Worm (Caenorhabditis elegans) whole organism, L3 larva: Measurements from ENCODE around the gene T09F3.7.
A peak's percentile ranks its signal among the peaks of the same experiment; 100 is the strongest.

ENCODE experiments used
- R02D3.7 ChIP-seq: fragments of 150-350 bp; optimal IDR thresholded peaks from 2 replicates; lab custom pipeline; 2014; ENCODE audit warnings: missing biosample characterization, missing genetic modification characterization
- ZK546.5 ChIP-seq: sonication (generic microtip); optimal IDR thresholded peaks from 2 replicates; lab custom pipeline; 2017; ENCODE audit warnings: missing biosample characterization, missing genetic modification characterization
- aly-2 ChIP-seq: fragments of 150-350 bp; optimal IDR thresholded peaks from 2 replicates; lab custom pipeline; 2014; ENCODE audit warnings: missing biosample characterization, missing genetic modification characterization
- ama-1 ChIP-seq: fragments of 150-350 bp; optimal IDR thresholded peaks from 2 replicates; lab custom pipeline; 2018
- ceh-16 ChIP-seq: sonication (generic microtip); optimal IDR thresholded peaks from 2 replicates; lab custom pipeline; 2017; ENCODE audit warnings: missing biosample characterization, missing genetic modification characterization
- ceh-28 ChIP-seq: fragments of 150-350 bp; optimal IDR thresholded peaks from 2 replicates; lab custom pipeline; 2014; ENCODE audit warnings: missing biosample characterization, missing genetic modification reagents, missing genetic modification characterization
- ceh-82 ChIP-seq: fragments of 150-350 bp; optimal IDR thresholded peaks from 2 replicates; lab custom pipeline; 2014; ENCODE audit warnings: missing biosample characterization, missing genetic modification characterization
- daf-12 ChIP-seq: fragments of 150-350 bp; optimal IDR thresholded peaks from 2 replicates; lab custom pipeline; 2014; ENCODE audit warnings: missing biosample characterization, missing genetic modification reagents, missing genetic modification characterization
- egl-27 ChIP-seq: sonication (generic microtip); optimal IDR thresholded peaks from 4 replicates; lab custom pipeline; 2017; ENCODE audit warnings: missing biosample characterization, missing genetic modification reagents, missing genetic modification characterization
- egl-5 ChIP-seq: fragments of 150-350 bp; optimal IDR thresholded peaks from 2 replicates; lab custom pipeline; 2017; ENCODE audit warnings: missing biosample characterization, missing genetic modification reagents, missing genetic modification characterization, inconsistent platforms
- elt-1 ChIP-seq: fragments of 150-350 bp; optimal IDR thresholded peaks from 2 replicates; lab custom pipeline; 2014; ENCODE audit warnings: missing biosample characterization, missing genetic modification characterization
- elt-2 ChIP-seq: sonication (generic microtip); optimal IDR thresholded peaks from 2 replicates; lab custom pipeline; 2016; ENCODE audit warnings: missing genetic modification reagents, mild to moderate bottlenecking, missing genetic modification characterization, missing compliant biosample characterization
- eor-1 ChIP-seq, 2 experiments: fragments of 150-350 bp; optimal IDR thresholded peaks; 2 replicates each; lab custom pipeline; 2014 to 2018; ENCODE audit warnings: missing biosample characterization in 2 of 2, missing genetic modification characterization in 2 of 2
- fkh-10 ChIP-seq: sonication (generic microtip); optimal IDR thresholded peaks from 2 replicates; lab custom pipeline; 2017; ENCODE audit warnings: missing biosample characterization, missing genetic modification reagents, missing genetic modification characterization
- hmg-11 ChIP-seq: sonication (generic microtip); optimal IDR thresholded peaks from 2 replicates; lab custom pipeline; 2016; ENCODE audit warnings: missing genetic modification characterization, missing compliant biosample characterization
- jun-1 ChIP-seq: fragments of 150-350 bp; optimal IDR thresholded peaks from 2 replicates; lab custom pipeline; 2014; ENCODE audit warnings: missing biosample characterization, missing genetic modification reagents, missing genetic modification characterization
- lin-15B ChIP-seq: fragments of 150-350 bp; optimal IDR thresholded peaks from 2 replicates; lab custom pipeline; 2014; ENCODE audit warnings: missing biosample characterization, missing genetic modification characterization
- lin-39 ChIP-seq: fragments of 150-350 bp; optimal IDR thresholded peaks from 2 replicates; lab custom pipeline; 2018; ENCODE audit warnings: missing biosample characterization, missing genetic modification reagents, missing genetic modification characterization
- mdl-1 ChIP-seq: fragments of 150-350 bp; optimal IDR thresholded peaks from 2 replicates; lab custom pipeline; 2014; ENCODE audit warnings: missing biosample characterization, missing genetic modification characterization
- nfya-1 ChIP-seq: sonication (generic microtip); optimal IDR thresholded peaks from 2 replicates; lab custom pipeline; 2017; ENCODE audit warnings: missing genetic modification characterization, mild to moderate bottlenecking, missing compliant biosample characterization, antibody characterized with exemption, moderate library complexity; ENCODE audit not compliant: insufficient read depth
- nhr-11 ChIP-seq: fragments of 150-350 bp; optimal IDR thresholded peaks from 2 replicates; lab custom pipeline; 2014; ENCODE audit warnings: missing biosample characterization, missing genetic modification characterization
- nhr-12 ChIP-seq: fragments of 150-350 bp; optimal IDR thresholded peaks from 2 replicates; lab custom pipeline; 2014; ENCODE audit warnings: missing biosample characterization, missing genetic modification characterization
- nhr-23 ChIP-seq: fragments of 150-350 bp; optimal IDR thresholded peaks from 2 replicates; lab custom pipeline; 2014; ENCODE audit warnings: missing biosample characterization, missing genetic modification reagents, missing genetic modification characterization
- nhr-237 ChIP-seq: fragments of 150-350 bp; optimal IDR thresholded peaks from 2 replicates; lab custom pipeline; 2014; ENCODE audit warnings: missing biosample characterization, missing genetic modification characterization
- nhr-76 ChIP-seq: fragments of 150-350 bp; sonication (generic microtip); optimal IDR thresholded peaks from 5 replicates; lab custom pipeline; 2014; ENCODE audit warnings: missing biosample characterization, missing genetic modification characterization
- nhr-77 ChIP-seq: fragments of 150-350 bp; optimal IDR thresholded peaks from 2 replicates; lab custom pipeline; 2014; ENCODE audit warnings: missing biosample characterization, missing genetic modification characterization
- pha-4 ChIP-seq: fragments of 150-350 bp; optimal IDR thresholded peaks from 2 replicates; lab custom pipeline; 2014; ENCODE audit warnings: missing biosample characterization, missing genetic modification reagents, missing genetic modification characterization
- pqm-1 ChIP-seq: fragments of 150-350 bp; optimal IDR thresholded peaks from 2 replicates; lab custom pipeline; 2017; ENCODE audit warnings: missing biosample characterization, missing genetic modification characterization, inconsistent platforms
- snpc-4 ChIP-seq: fragments of 150-350 bp; optimal IDR thresholded peaks from 2 replicates; lab custom pipeline; 2014; ENCODE audit warnings: missing biosample characterization, missing genetic modification characterization
- unc-39 ChIP-seq: sonication (generic microtip); optimal IDR thresholded peaks from 4 replicates; lab custom pipeline; 2017; ENCODE audit warnings: missing biosample characterization, missing genetic modification characterization
- ztf-4 ChIP-seq: fragments of 150-350 bp; optimal IDR thresholded peaks from 2 replicates; lab custom pipeline; 2014; ENCODE audit warnings: missing biosample characterization, missing genetic modification characterization

The T09F3.7 gene

ce11 chrII:10390854-10391253, at the start of gene T09F3.7, which contains the start of gene T09F3.2:
Gene T09F3.7 (plus strand): TSS chrII:10391168.
Gene T09F3.2 (plus strand): TSS chrII:10391154.
- TF ChIP-seq nhr-76 (tag; lab: Kevin White, UChicago) (no peak), ama-1 (lab: Kevin White, UChicago) (peak; percentile 4)

- TF ChIP-seq jun-1 (tag; lab: Kevin White, UChicago) (no peak), ceh-82 (tag; lab: Kevin White, UChicago) (no peak), unc-39 (tag; lab: Kevin White, UChicago) (no peak), ceh-28 (tag; lab: Kevin White, UChicago) (no peak), R02D3.7 (tag; lab: Kevin White, UChicago) (no peak), daf-12 (no peak), eor-1 (tag; optimal IDR thresholded peaks at IDR 0.05; lab: Kevin White, UChicago) (no peak), elt-1 (tag; lab: Kevin White, UChicago) (no peak)
Measured at ce11 chrII:10345012-10345411, 46.0 kb upstream of the T09F3.7 start, which contains the start of gene pro-2. Gene pro-2 (minus strand): TSS chrII:10345112.

ce11 chrII:10346075-10346474, 44.9 kb upstream of the T09F3.7 start, which contains the start of gene C07E3.10:
Gene C07E3.10 (plus strand): TSS chrII:10346375.
- TF ChIP-seq snpc-4 = no peak
- no peak for TF ChIP-seq nhr-237 (tag; lab: Kevin White, UChicago)
- TF ChIP-seq pha-4 = no peak
- no peak for TF ChIP-seq nfya-1 (tag; lab: Kevin White, UChicago)
- TF ChIP-seq mdl-1 (tag; lab: Kevin White, UChicago) = no peak
- TF ChIP-seq nhr-11 = no peak
- no peak for TF ChIP-seq elt-2 (tag; lab: Kevin White, UChicago)
- no peak for TF ChIP-seq ZK546.5 (tag; lab: Kevin White, UChicago)
- no peak for TF ChIP-seq R02D3.7 (tag; lab: Kevin White, UChicago)
- no peak for TF ChIP-seq lin-39 (tag; lab: Kevin White, UChicago)
- no peak for TF ChIP-seq hmg-11

- TF ChIP-seq hmg-11 = no peak
Measured at ce11 chrII:10349915-10350314, 41.1 kb upstream of the T09F3.7 start, which contains the start of gene stip-1. Gene stip-1 (minus strand): TSS chrII:10350012.

- TF ChIP-seq lin-15B (peak; percentile 72), jun-1 (tag; lab: Kevin White, UChicago) (no peak), aly-2 (no peak), R02D3.7 (tag; lab: Kevin White, UChicago) (peak; percentile 1), ceh-16 (tag; lab: Kevin White, UChicago) (no peak), nhr-23 (peak; percentile 23), fkh-10 (GFP tag; lab: Kevin White, UChicago) (no peak), pha-4 (peak; percentile 39)
Measured at ce11 chrII:10350487-10350886, 40.5 kb upstream of the T09F3.7 start, which contains the start of gene C07E3.9. Gene C07E3.9 (plus strand): TSS chrII:10350756.

- TF ChIP-seq nhr-12 (tag; lab: Kevin White, UChicago) = no peak
- TF ChIP-seq unc-39 (tag; lab: Kevin White, UChicago) = no peak
- TF ChIP-seq pha-4 = no peak
- TF ChIP-seq nhr-11 = no peak
- TF ChIP-seq nhr-77 (tag; lab: Kevin White, UChicago) = no peak
- no peak for TF ChIP-seq egl-5 (tag; lab: Kevin White, UChicago)
- no peak for TF ChIP-seq nhr-76 (tag; lab: Kevin White, UChicago)
- no peak for TF ChIP-seq ceh-28 (tag; lab: Kevin White, UChicago)
- no peak for TF ChIP-seq aly-2
- TF ChIP-seq ztf-4 (tag; lab: Kevin White, UChicago) = no peak
- no peak for TF ChIP-seq egl-27
Measured at ce11 chrII:10351963-10352362, 39.0 kb upstream of the T09F3.7 start, which contains the start of gene C07E3.8. Gene C07E3.8 (plus strand): TSS chrII:10352263.

- no peak for TF ChIP-seq pqm-1 (tag; lab: Kevin White, UChicago)
- peak; percentile 74 for TF ChIP-seq pha-4
Measured at ce11 chrII:10357468-10358007, 33.4 kb upstream of the T09F3.7 start, which contains the start of gene C07E3.3. Gene C07E3.3 (minus strand): TSS chrII:10357518.
